Worm (Caenorhabditis elegans) whole organism, L1 larva: ENCODE measurements around the gene tbce-1.

Experiments
- C04F5.9 ChIP-seq: sonication (generic microtip); optimal IDR thresholded peaks from 2 replicates; lab custom pipeline; 2016; ENCODE audit warnings: missing genetic modification characterization, missing compliant biosample characterization
- C16A3.4 ChIP-seq: fragments of 150-350 bp; optimal IDR thresholded peaks from 2 replicates; lab custom pipeline; 2014; ENCODE audit warnings: missing biosample characterization, missing genetic modification characterization
- F16B12.6 ChIP-seq: fragments of 150-350 bp; optimal IDR thresholded peaks from 2 replicates; lab custom pipeline; 2014; ENCODE audit warnings: missing biosample characterization, missing genetic modification characterization
- aha-1 ChIP-seq: fragments of 150-350 bp; optimal IDR thresholded peaks from 2 replicates; lab custom pipeline; 2014; ENCODE audit warnings: missing biosample characterization, missing genetic modification characterization
- alr-1 ChIP-seq: fragments of 200-800 bp; sonication (Bioruptor generic); optimal IDR thresholded peaks from 2 replicates; lab custom pipeline; 2018; ENCODE audit warnings: borderline replicate concordance, mild to moderate bottlenecking, missing genetic modification characterization, missing compliant biosample characterization
- ceh-8 ChIP-seq: fragments of 200-800 bp; sonication (Bioruptor generic); optimal IDR thresholded peaks from 2 replicates; lab custom pipeline; 2018; ENCODE audit warnings: mild to moderate bottlenecking, missing genetic modification characterization, moderate library complexity, missing compliant biosample characterization
- ceh-88 ChIP-seq: fragments of 200-800 bp; sonication (Bioruptor generic); IDR thresholded peaks from 2 replicates; pipeline ENCODE4 v1.3.6; 2022; ENCODE audit warnings: missing genetic modification characterization, missing compliant biosample characterization
- ces-1 ChIP-seq: fragments of 150-350 bp; optimal IDR thresholded peaks from 2 replicates; lab custom pipeline; 2014; ENCODE audit warnings: missing biosample characterization, missing genetic modification reagents, missing genetic modification characterization
- dpl-1 ChIP-seq, 3 experiments: fragments of 150-350 bp in 2 of 3; sonication (generic microtip) in 1 of 3; optimal IDR thresholded peaks; 2 replicates each; lab custom pipeline; 2014 to 2017; ENCODE audit warnings: missing biosample characterization in 3 of 3, missing genetic modification characterization in 3 of 3, missing genetic modification reagents in 3 of 3
- efl-1 ChIP-seq, 4 experiments: fragments of 150-350 bp; optimal IDR thresholded peaks in 3 of 4; peaks in 1 of 4; 1 replicate in 1 of 4; 2 replicates in 3 of 4; lab custom pipeline; 2014; ENCODE audit warnings: missing biosample characterization in 2 of 4, missing genetic modification characterization in 2 of 4, missing genetic modification reagents in 2 of 4
- efl-3 ChIP-seq: fragments of 200-800 bp; sonication (Bioruptor generic); optimal IDR thresholded peaks from 2 replicates; lab custom pipeline; 2018; ENCODE audit warnings: mild to moderate bottlenecking, missing genetic modification characterization, missing compliant biosample characterization
- egl-13 ChIP-seq: sonication (generic microtip); optimal IDR thresholded peaks from 2 replicates; lab custom pipeline; 2016; ENCODE audit warnings: missing genotype, missing genetic modification reagents, missing genetic modification characterization, missing compliant biosample characterization
- fkh-10 ChIP-seq: sonication (generic microtip); optimal IDR thresholded peaks from 2 replicates; lab custom pipeline; 2017; ENCODE audit warnings: missing biosample characterization, missing genetic modification reagents, missing genetic modification characterization
- fkh-4 ChIP-seq: sonication (generic microtip); optimal IDR thresholded peaks from 2 replicates; lab custom pipeline; 2016; ENCODE audit warnings: missing compliant biosample characterization, missing genetic modification characterization, borderline replicate concordance
- fkh-8 ChIP-seq: sonication (generic microtip); optimal IDR thresholded peaks from 2 replicates; lab custom pipeline; 2016; ENCODE audit warnings: mild to moderate bottlenecking, missing genetic modification characterization, missing compliant biosample characterization
- grh-1 ChIP-seq: fragments of 200-800 bp; sonication (Bioruptor generic); IDR thresholded peaks from 2 replicates; pipeline ENCODE4 v1.3.6; 2022; ENCODE audit warnings: missing genetic modification reagents, missing genetic modification characterization, missing compliant biosample characterization
- irx-1 ChIP-seq: sonication (generic microtip); optimal IDR thresholded peaks from 2 replicates; lab custom pipeline; 2016; ENCODE audit warnings: missing genetic modification characterization, missing compliant biosample characterization
- isw-1 ChIP-seq: fragments of 200-800 bp; sonication (Bioruptor generic); IDR thresholded peaks from 2 replicates; pipeline ENCODE4 v1.3.6; 2022; ENCODE audit warnings: missing genetic modification characterization, missing compliant biosample characterization
- jun-1 ChIP-seq: fragments of 150-350 bp; optimal IDR thresholded peaks from 2 replicates; lab custom pipeline; 2014; ENCODE audit warnings: missing biosample characterization, missing genetic modification reagents, missing genetic modification characterization
- lin-15B ChIP-seq: fragments of 150-350 bp; sonication (generic microtip); optimal IDR thresholded peaks from 3 replicates; lab custom pipeline; 2014; ENCODE audit warnings: missing biosample characterization, missing genetic modification characterization
- lin-35 ChIP-seq, 2 experiments: fragments of 150-350 bp; optimal IDR thresholded peaks; 2 replicates each; lab custom pipeline; 2014; ENCODE audit warnings: missing biosample characterization in 2 of 2, missing genetic modification characterization in 2 of 2, missing genetic modification reagents in 2 of 2
- lsy-2 ChIP-seq, 2 experiments: fragments of 150-350 bp; optimal IDR thresholded peaks; 2 replicates each; lab custom pipeline; 2014; ENCODE audit warnings: missing biosample characterization in 2 of 2, missing genetic modification characterization in 2 of 2
- mab-9 ChIP-seq: fragments of 200-800 bp; sonication (Bioruptor generic); IDR thresholded peaks from 2 replicates; pipeline ENCODE4 v1.3.6; 2022; ENCODE audit warnings: missing genetic modification reagents, missing genetic modification characterization, missing compliant biosample characterization
- mdl-1 ChIP-seq, 2 experiments: fragments of 150-350 bp; optimal IDR thresholded peaks; 2 replicates each; lab custom pipeline; 2014 to 2017; ENCODE audit warnings: missing biosample characterization in 2 of 2, missing genetic modification characterization in 2 of 2, inconsistent platforms in 1 of 2
- mep-1 ChIP-seq: fragments of 150-350 bp; optimal IDR thresholded peaks from 2 replicates; lab custom pipeline; 2014; ENCODE audit warnings: missing biosample characterization, missing genetic modification characterization
- nhr-11 ChIP-seq: fragments of 150-350 bp; optimal IDR thresholded peaks from 2 replicates; lab custom pipeline; 2014; ENCODE audit warnings: missing biosample characterization, missing genetic modification characterization
- nhr-12 ChIP-seq: sonication (generic microtip); optimal IDR thresholded peaks from 2 replicates; lab custom pipeline; 2017; ENCODE audit warnings: missing biosample characterization, missing genetic modification characterization
- nhr-237 ChIP-seq: fragments of 150-350 bp; optimal IDR thresholded peaks from 2 replicates; lab custom pipeline; 2014; ENCODE audit warnings: missing biosample characterization, missing genetic modification characterization
- nhr-77 ChIP-seq: fragments of 150-350 bp; optimal IDR thresholded peaks from 2 replicates; lab custom pipeline; 2014; ENCODE audit warnings: missing biosample characterization, missing genetic modification characterization
- nhr-84 ChIP-seq: sonication (generic microtip); optimal IDR thresholded peaks from 2 replicates; lab custom pipeline; 2017; ENCODE audit warnings: missing biosample characterization, missing genetic modification characterization
- nhr-85 ChIP-seq: sonication (generic microtip); peaks from one replicate; lab custom pipeline; 2016; ENCODE audit warnings: missing genetic modification characterization, inconsistent platforms, missing compliant biosample characterization
- nhr-90 ChIP-seq: sonication (generic microtip); optimal IDR thresholded peaks from 2 replicates; lab custom pipeline; 2016; ENCODE audit warnings: mild to moderate bottlenecking, missing genetic modification characterization, missing compliant biosample characterization; ENCODE audit not compliant: poor library complexity
- pag-3 ChIP-seq: sonication (generic microtip); optimal IDR thresholded peaks from 2 replicates; lab custom pipeline; 2017; ENCODE audit warnings: missing genetic modification characterization, mild to moderate bottlenecking, missing compliant biosample characterization, antibody characterized with exemption, borderline replicate concordance; ENCODE audit not compliant: insufficient read depth
- pax-3 ChIP-seq: fragments of 200-800 bp; sonication (Bioruptor generic); optimal IDR thresholded peaks from 2 replicates; lab custom pipeline; 2018; ENCODE audit warnings: mild to moderate bottlenecking, missing genetic modification characterization, moderate library complexity, missing compliant biosample characterization
- rnt-1 ChIP-seq: sonication (generic microtip); optimal IDR thresholded peaks from 2 replicates; lab custom pipeline; 2016; ENCODE audit warnings: mild to moderate bottlenecking, missing genetic modification characterization, moderate library complexity, missing compliant biosample characterization
- skn-1 ChIP-seq: fragments of 150-350 bp; optimal IDR thresholded peaks from 2 replicates; lab custom pipeline; 2014; ENCODE audit warnings: missing biosample characterization, missing genetic modification characterization
- snpc-4 ChIP-seq: fragments of 150-350 bp; optimal IDR thresholded peaks from 2 replicates; lab custom pipeline; 2014; ENCODE audit warnings: missing biosample characterization, missing genetic modification characterization
- sptf-1 ChIP-seq: fragments of 150-350 bp; optimal IDR thresholded peaks from 2 replicates; lab custom pipeline; 2014; ENCODE audit warnings: missing biosample characterization, missing genetic modification characterization
- swsn-7 ChIP-seq: sonication (generic microtip); optimal IDR thresholded peaks from 2 replicates; lab custom pipeline; 2016; ENCODE audit warnings: missing genetic modification characterization, missing compliant biosample characterization
- tbx-2 ChIP-seq: sonication (generic microtip); optimal IDR thresholded peaks from 2 replicates; lab custom pipeline; 2016; ENCODE audit warnings: missing genetic modification characterization, missing compliant biosample characterization
- tlp-1 ChIP-seq: fragments of 150-350 bp; optimal IDR thresholded peaks from 2 replicates; lab custom pipeline; 2014; ENCODE audit warnings: missing biosample characterization, missing genetic modification characterization
- unc-130 ChIP-seq: fragments of 150-350 bp; optimal IDR thresholded peaks from 2 replicates; lab custom pipeline; 2017; ENCODE audit warnings: missing biosample characterization, missing genetic modification characterization, inconsistent platforms
- unc-30 ChIP-seq: sonication (generic microtip); optimal IDR thresholded peaks from 2 replicates; lab custom pipeline; 2017; ENCODE audit warnings: missing biosample characterization, missing genetic modification characterization
- unc-86 ChIP-seq: sonication (generic microtip); optimal IDR thresholded peaks from 2 replicates; lab custom pipeline; 2016; ENCODE audit warnings: missing genetic modification characterization, missing compliant biosample characterization
- unc-98 ChIP-seq: fragments of 200-800 bp; sonication (Bioruptor generic); IDR thresholded peaks from 2 replicates; pipeline ENCODE4 v1.3.6; 2022; ENCODE audit warnings: missing genetic modification characterization, missing compliant biosample characterization
- vab-15 ChIP-seq: sonication (generic microtip); optimal IDR thresholded peaks from 2 replicates; lab custom pipeline; 2017; ENCODE audit warnings: missing genotype, mild to moderate bottlenecking, missing genetic modification characterization, missing compliant biosample characterization
- zag-1 ChIP-seq: fragments of 150-350 bp; optimal IDR thresholded peaks from 2 replicates; lab custom pipeline; 2014; ENCODE audit warnings: missing biosample characterization, missing genetic modification characterization
- zip-4 ChIP-seq: fragments of 200-800 bp; sonication (Bioruptor generic); optimal IDR thresholded peaks from 2 replicates; lab custom pipeline; 2018; ENCODE audit warnings: mild to moderate bottlenecking, missing genetic modification characterization, moderate library complexity, missing compliant biosample characterization
- ztf-11 ChIP-seq, 2 experiments: sonication (generic microtip); optimal IDR thresholded peaks; 2 replicates each; lab custom pipeline; 2016 to 2017; ENCODE audit warnings: missing genetic modification characterization in 2 of 2, missing biosample characterization in 1 of 2, missing compliant biosample characterization in 1 of 2
- ztf-4 ChIP-seq: fragments of 150-350 bp; optimal IDR thresholded peaks from 2 replicates; lab custom pipeline; 2014; ENCODE audit warnings: missing biosample characterization, missing genetic modification characterization

Gene tbce-1

ce11 chrIV:8252856-8253255, 41.6 kb upstream of the tbce-1 start (continued):
- TF ChIP-seq lin-15B (no peak), irx-1 (peak; percentile 61), fkh-10 (GFP tag; lab: Kevin White, UChicago) (peak; percentile 38), ztf-11 (tag; optimal IDR thresholded peaks at IDR 0.05; lab: Kevin White, UChicago) (peak in 1 of 2 experiments; percentile 39), efl-1 (optimal IDR thresholded peaks at IDR 0.05; lab: Kevin White, UChicago) (peak; percentile 56), efl-1 (GFP tag; optimal IDR thresholded peaks at IDR 0.05 in 1 of 2; lab: Kevin White, UChicago) (peak; percentile 51 to 95), unc-30 (no peak), ces-1 (GFP tag; lab: Kevin White, UChicago) (no peak), lin-35 (GFP tag; optimal IDR thresholded peaks at IDR 0.05; lab: Kevin White, UChicago) (peak; percentile 66 to 80), unc-130 (tag; lab: Kevin White, UChicago) (peak; percentile 81), ceh-88 (GFP tag; lab: Robert Waterston, UW) (no peak), nhr-237 (tag; lab: Kevin White, UChicago) (no peak), C04F5.9 (tag; lab: Kevin White, UChicago) (no peak), mab-9 (GFP tag; lab: Robert Waterston, UW) (no peak), lsy-2 (tag; optimal IDR thresholded peaks at IDR 0.05; lab: Kevin White, UChicago) (peak; percentile 48 to 72), nhr-90 (peak; percentile 73), unc-98 (GFP tag; lab: Robert Waterston, UW) (no peak), dpl-1 (GFP tag; optimal IDR thresholded peaks at IDR 0.05; lab: Kevin White, UChicago) (peak in 2 of 3 experiments; percentile 20 to 45), nhr-85 (peak; percentile 69), nhr-77 (tag; lab: Kevin White, UChicago) (peak; percentile 65), swsn-7 (tag; lab: Kevin White, UChicago) (peak; percentile 74), mdl-1 (tag; optimal IDR thresholded peaks at IDR 0.05; lab: Kevin White, UChicago) (peak in 1 of 2 experiments; percentile 91), vab-15 (tag; lab: Kevin White, UChicago) (no peak), grh-1 (GFP tag; lab: Robert Waterston, UW) (no peak), unc-86 (peak; percentile 30), zip-4 (GFP tag; lab: Kevin White, UChicago) (no peak), isw-1 (GFP tag; lab: Robert Waterston, UW) (peak; percentile 21), alr-1 (tag; lab: Kevin White, UChicago) (no peak), nhr-12 (no peak), pag-3 (tag; lab: Kevin White, UChicago) (no peak), sptf-1 (no peak), jun-1 (tag; lab: Kevin White, UChicago) (no peak), aha-1 (tag; lab: Kevin White, UChicago) (no peak), rnt-1 (tag; lab: Kevin White, UChicago) (peak; percentile 81), F16B12.6 (tag; lab: Kevin White, UChicago) (no peak), fkh-4 (tag; lab: Kevin White, UChicago) (no peak), egl-13 (tag; lab: Kevin White, UChicago) (peak; percentile 30), snpc-4 (tag; lab: Kevin White, UChicago) (peak; percentile 34), efl-3 (GFP tag; lab: Kevin White, UChicago) (no peak), C16A3.4 (tag; lab: Kevin White, UChicago) (peak; percentile 64), pax-3 (tag; lab: Kevin White, UChicago) (no peak), ceh-8 (GFP tag; lab: Kevin White, UChicago) (no peak), tlp-1 (tag; lab: Kevin White, UChicago) (no peak), skn-1 (tag; lab: Kevin White, UChicago) (peak; percentile 46), mep-1 (peak; percentile 80), nhr-11 (tag; lab: Kevin White, UChicago) (no peak), fkh-8 (tag; lab: Kevin White, UChicago) (peak; percentile 65), ztf-4 (no peak), nhr-84 (no peak), tbx-2 (peak; percentile 62), zag-1 (tag; lab: Kevin White, UChicago) (no peak)
